Fruit fly (Drosophila melanogaster) whole organism, embryonic: ENCODE results near the gene CG42487.

Experiments used
- B-H2 ChIP-seq: fragments of 200-800 bp; sonication (Bioruptor generic); optimal IDR thresholded peaks from 2 replicates; lab custom pipeline; 2018; ENCODE audit warnings: missing biosample characterization, mild to moderate bottlenecking, missing genetic modification characterization
- Bgb ChIP-seq: fragments of 200-800 bp; sonication (Bioruptor generic); IDR thresholded peaks from 2 replicates; pipeline ENCODE4 v1.3.6; 2022; ENCODE audit warnings: missing biosample characterization, missing genetic modification characterization; ENCODE audit not compliant: partially characterized antibody
- CG10321 ChIP-seq: fragments of 200-800 bp; sonication (Bioruptor generic); IDR thresholded peaks from 2 replicates; pipeline ENCODE4 v1.3.6; 2022; ENCODE audit warnings: missing biosample characterization, missing genetic modification characterization
- CG10366 ChIP-seq: fragments of 200-800 bp; sonication (Bioruptor generic); IDR thresholded peaks from 2 replicates; pipeline ENCODE4 v1.3.6; 2022; ENCODE audit warnings: missing biosample characterization, missing genetic modification characterization
- CG10565 ChIP-seq: fragments of 200-800 bp; sonication (Bioruptor generic); optimal IDR thresholded peaks from 3 replicates; lab custom pipeline; 2016; ENCODE audit warnings: missing biosample characterization, mild to moderate bottlenecking, missing genetic modification characterization
- CG11093 ChIP-seq: fragments of 200-800 bp; sonication (Bioruptor generic); IDR thresholded peaks from 3 replicates; pipeline ENCODE4 v1.3.6; 2022; ENCODE audit warnings: missing biosample characterization, missing genetic modification characterization
- CG11456 ChIP-seq: fragments of 200-800 bp; sonication (Bioruptor generic); IDR thresholded peaks from 3 replicates; pipeline ENCODE4 v1.3.6; 2022; ENCODE audit warnings: missing biosample characterization, missing genetic modification characterization
- CG11695 ChIP-seq: fragments of 200-800 bp; sonication (Bioruptor generic); IDR thresholded peaks from 3 replicates; pipeline ENCODE4 v1.3.6; 2022; ENCODE audit warnings: missing biosample characterization, missing genetic modification characterization
- CG14441 ChIP-seq: fragments of 200-800 bp; sonication (Bioruptor generic); IDR thresholded peaks from 2 replicates; pipeline ENCODE4 v1.3.6; 2022; ENCODE audit warnings: missing biosample characterization, missing genetic modification characterization
- CG15514 ChIP-seq: fragments of 200-800 bp; sonication (Bioruptor generic); optimal IDR thresholded peaks from 3 replicates; lab custom pipeline; 2017; ENCODE audit warnings: missing biosample characterization, missing genetic modification characterization, mild to moderate bottlenecking, moderate library complexity, missing genetic modification reagents
- CG16863 ChIP-seq: fragments of 200-800 bp; sonication (Bioruptor generic); optimal IDR thresholded peaks from 3 replicates; lab custom pipeline; 2016; ENCODE audit warnings: missing biosample characterization, missing genetic modification characterization
- CG17612 ChIP-seq: fragments of 200-800 bp; sonication (Bioruptor generic); IDR thresholded peaks from 2 replicates; pipeline ENCODE4 v1.3.6; 2022; ENCODE audit warnings: missing biosample characterization, missing genetic modification characterization
- CG2889 ChIP-seq: fragments of 200-800 bp; sonication (Bioruptor generic); IDR thresholded peaks from 3 replicates; pipeline ENCODE4 v1.3.6; 2022; ENCODE audit warnings: missing biosample characterization, missing genetic modification characterization
- CG32767 ChIP-seq: fragments of 200-800 bp; sonication (Bioruptor generic); IDR thresholded peaks from 2 replicates; pipeline ENCODE4 v1.3.6; 2022; ENCODE audit warnings: missing biosample characterization, missing genetic modification characterization
- CG4730 ChIP-seq: fragments of 200-800 bp; sonication (Bioruptor generic); IDR thresholded peaks from 2 replicates; pipeline ENCODE4 v1.3.6; 2022; ENCODE audit warnings: missing biosample characterization, missing genetic modification characterization
- CG6791 ChIP-seq: fragments of 200-800 bp; sonication (Bioruptor generic); IDR thresholded peaks from 3 replicates; pipeline ENCODE4 v1.3.6; 2022; ENCODE audit warnings: missing biosample characterization, missing genetic modification characterization; ENCODE audit not compliant: partially characterized antibody
- CG7271 ChIP-seq: fragments of 200-800 bp; sonication (Bioruptor generic); optimal IDR thresholded peaks from 2 replicates; lab custom pipeline; 2018; ENCODE audit warnings: missing biosample characterization, mild to moderate bottlenecking, missing genetic modification characterization, moderate library complexity
- CG7987 ChIP-seq: fragments of 200-800 bp; sonication (Bioruptor generic); optimal IDR thresholded peaks from 2 replicates; lab custom pipeline; 2018; ENCODE audit warnings: missing biosample characterization, mild to moderate bottlenecking, missing genetic modification characterization, moderate library complexity
- CkIIα-i1 ChIP-seq: fragments of 200-800 bp; sonication (Bioruptor generic); IDR thresholded peaks from 2 replicates; pipeline ENCODE4 v1.3.6; 2022; ENCODE audit warnings: missing biosample characterization, missing genetic modification characterization
- D19A ChIP-seq: fragments of 200-800 bp; optimal IDR thresholded peaks from 3 replicates; lab custom pipeline; 2019; ENCODE audit warnings: missing biosample characterization, mild to moderate bottlenecking, missing genetic modification characterization, moderate library complexity
- Deaf1 ChIP-seq: fragments of 200-800 bp; optimal IDR thresholded peaks from 3 replicates; lab custom pipeline; 2019; ENCODE audit warnings: missing biosample characterization, mild to moderate bottlenecking, missing genetic modification characterization, moderate library complexity
- E2f1 ChIP-seq: fragments of 200-800 bp; sonication (Bioruptor generic); IDR thresholded peaks from 2 replicates; pipeline ENCODE4 v1.3.6; 2022; ENCODE audit warnings: missing biosample characterization, missing genetic modification characterization
- Gug ChIP-seq: fragments of 200-800 bp; sonication (Bioruptor generic); IDR thresholded peaks from 4 replicates; pipeline ENCODE4 v1.3.6; 2022; ENCODE audit warnings: missing biosample characterization, missing genetic modification characterization
- HHEX ChIP-seq: fragments of 200-800 bp; sonication (Bioruptor generic); optimal IDR thresholded peaks from 3 replicates; lab custom pipeline; 2017; ENCODE audit warnings: missing biosample characterization, mild to moderate bottlenecking, missing genetic modification characterization, missing genetic modification reagents
- Rfx ChIP-seq: fragments of 200-800 bp; sonication (Bioruptor generic); IDR thresholded peaks from 2 replicates; pipeline ENCODE4 v1.3.6; 2022; ENCODE audit warnings: missing biosample characterization, missing genetic modification characterization
- bcd ChIP-seq: fragments of 200-800 bp; sonication (Bioruptor generic); optimal IDR thresholded peaks from 2 replicates; lab custom pipeline; 2017; ENCODE audit warnings: missing biosample characterization, mild to moderate bottlenecking, missing genetic modification characterization
- br ChIP-seq: fragments of >200 bp; optimal IDR thresholded peaks from 2 replicates; lab custom pipeline; 2017
- cad ChIP-seq: fragments of >200 bp; optimal IDR thresholded peaks from 2 replicates; lab custom pipeline; 2017; ENCODE audit warnings: missing biosample characterization, missing genetic modification characterization
- chinmo ChIP-seq: fragments of 200-800 bp; sonication (Bioruptor generic); IDR thresholded peaks from 4 replicates; pipeline ENCODE4 v1.3.6; 2022; ENCODE audit warnings: missing biosample characterization, missing genetic modification characterization; ENCODE audit not compliant: partially characterized antibody
- chm ChIP-seq: fragments of 200-800 bp; sonication (Bioruptor generic); IDR thresholded peaks from 2 replicates; pipeline ENCODE4 v1.3.6; 2022; ENCODE audit warnings: missing biosample characterization, missing genetic modification characterization
- crol ChIP-seq: fragments of 200-800 bp; sonication (Bioruptor generic); IDR thresholded peaks from 2 replicates; pipeline ENCODE4 v1.3.6; 2022; ENCODE audit warnings: missing biosample characterization, missing genetic modification characterization
- fru ChIP-seq: fragments of >200 bp; optimal IDR thresholded peaks from 2 replicates; lab custom pipeline; 2017
- grn ChIP-seq: fragments of 200-800 bp; sonication (Bioruptor generic); optimal IDR thresholded peaks from 3 replicates; lab custom pipeline; 2017; ENCODE audit warnings: missing biosample characterization, missing genetic modification characterization
- jumu ChIP-seq: fragments of 200-800 bp; sonication (Bioruptor generic); optimal IDR thresholded peaks from 3 replicates; lab custom pipeline; 2016; ENCODE audit warnings: missing biosample characterization, missing genetic modification characterization
- ken ChIP-seq: fragments of 200-800 bp; sonication (Bioruptor generic); IDR thresholded peaks from 3 replicates; pipeline ENCODE4 v1.3.6; 2022; ENCODE audit warnings: missing biosample characterization, missing genetic modification characterization
- otp ChIP-seq: fragments of 200-800 bp; sonication (Bioruptor generic); IDR thresholded peaks from 3 replicates; pipeline ENCODE4, ENCODE4 v1.3.6; 2022; ENCODE audit warnings: missing biosample characterization, missing genetic modification characterization
- pan ChIP-seq, 4 experiments: fragments of >200 bp in 3 of 4; fragments of 200-800 bp in 1 of 4; sonication (Bioruptor generic) in 1 of 4; optimal IDR thresholded peaks in 3 of 4; IDR thresholded peaks in 1 of 4; 2 replicates each; pipeline versions ENCODE4 v1.3.6 to Lab custom; 2017 to 2022; ENCODE audit warnings: missing biosample characterization in 2 of 4, missing genetic modification characterization in 2 of 4, mixed read lengths in 1 of 4
- row ChIP-seq: fragments of 200-800 bp; sonication (Bioruptor generic); IDR thresholded peaks from 3 replicates; pipeline ENCODE4 v1.3.6; 2022; ENCODE audit warnings: missing biosample characterization, missing genetic modification characterization
- sc ChIP-seq, 3 experiments: fragments of >200 bp in 2 of 3; fragments of 200-800 bp in 1 of 3; sonication (Bioruptor generic) in 1 of 3; optimal IDR thresholded peaks; 2 replicates in 2 of 3; 3 replicates in 1 of 3; lab custom pipeline; 2017; ENCODE audit warnings: mild to moderate bottlenecking in 1 of 3, missing biosample characterization in 1 of 3, missing genetic modification characterization in 1 of 3, missing genetic modification reagents in 1 of 3
- sens-2 ChIP-seq: fragments of 200-800 bp; sonication (Bioruptor generic); IDR thresholded peaks from 2 replicates; pipeline ENCODE4 v1.3.6; 2022; ENCODE audit warnings: missing biosample characterization, missing genetic modification characterization
- sim ChIP-seq: fragments of 200-800 bp; sonication (Bioruptor generic); IDR thresholded peaks from 2 replicates; pipeline ENCODE4 v1.3.6; 2022; ENCODE audit warnings: missing biosample characterization, missing genetic modification characterization
- slbo ChIP-seq: fragments of 200-800 bp; sonication (Bioruptor generic); IDR thresholded peaks from 2 replicates; pipeline ENCODE4 v1.3.6; 2022; ENCODE audit warnings: missing biosample characterization, missing genetic modification characterization
- sob ChIP-seq: fragments of 200-800 bp; sonication (Bioruptor generic); IDR thresholded peaks from 2 replicates; pipeline ENCODE4 v1.3.6; 2022; ENCODE audit warnings: missing biosample characterization, missing genetic modification characterization
- vvl ChIP-seq: fragments of 200-800 bp; sonication (Bioruptor generic); IDR thresholded peaks from 2 replicates; pipeline ENCODE4 v1.3.6; 2022; ENCODE audit warnings: missing biosample characterization, missing genetic modification characterization
- zf30C ChIP-seq: fragments of 200-800 bp; sonication (Bioruptor generic); optimal IDR thresholded peaks from 3 replicates; lab custom pipeline; 2018; ENCODE audit warnings: missing biosample characterization, mild to moderate bottlenecking, missing genetic modification characterization
- zfh1 ChIP-seq: fragments of 200-800 bp; sonication (Bioruptor generic); IDR thresholded peaks from 3 replicates; pipeline ENCODE4 v1.3.6; 2022; ENCODE audit warnings: missing biosample characterization, missing genetic modification characterization

CG42487 gene

DNA sequence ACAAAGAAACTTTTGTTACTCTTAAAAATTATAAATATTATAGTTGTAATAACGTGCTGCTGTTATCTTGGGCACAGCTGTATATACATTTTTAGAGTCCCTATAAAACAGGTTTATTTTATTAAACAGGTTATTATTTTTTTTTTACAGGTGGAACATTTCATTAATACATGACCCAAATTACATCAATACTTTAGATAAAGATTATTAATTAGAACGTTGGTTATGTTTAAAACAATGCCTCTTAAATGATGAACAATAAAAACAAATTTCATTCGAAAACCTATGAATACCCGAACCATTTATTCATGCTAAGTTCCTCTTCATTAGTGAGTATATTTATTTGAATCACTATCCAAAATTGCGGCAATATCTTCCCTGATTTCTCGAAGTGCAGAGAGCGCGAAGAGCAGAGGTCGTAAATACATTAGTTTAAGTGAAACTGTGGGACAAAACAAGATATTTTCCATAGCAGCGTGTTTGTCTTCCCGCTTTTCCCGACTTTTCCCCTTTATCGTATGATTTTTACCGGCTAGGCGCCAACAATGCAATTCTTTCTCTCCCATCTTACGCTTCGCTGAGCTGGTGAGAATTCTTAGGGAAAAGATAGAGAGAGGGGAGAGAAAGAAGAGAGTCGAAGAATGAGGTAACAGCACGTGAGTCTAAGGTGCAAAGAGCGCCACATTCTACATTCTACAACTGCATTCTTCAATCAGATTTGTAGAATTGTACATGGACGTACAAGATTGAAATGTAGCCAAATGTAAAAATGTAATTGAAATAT is 29.8 kb upstream of the CG42487 start (continued):
- TF ChIP-seq bcd (GFP tag; lab: Kevin White, UChicago): peak; percentile 44
- TF ChIP-seq sc (optimal IDR thresholded peaks at IDR 0.05; lab: Kevin White, UChicago): no peak
- TF ChIP-seq sc (GFP tag; optimal IDR thresholded peaks at IDR 0.05; lab: Kevin White, UChicago): no peak
- no peak for TF ChIP-seq fru (lab: Kevin White, UChicago)
- peak; percentile 84 for TF ChIP-seq slbo (GFP tag; lab: Robert Waterston, UW)
- no peak for TF ChIP-seq cad (GFP tag; lab: Kevin White, UChicago)
- TF ChIP-seq CG7271 (tag; lab: Kevin White, UChicago): no peak
- TF ChIP-seq, all 482 proteins: peak for 173

dm6 chr3R:27988189-27988588 is 29.1 kb upstream of the CG42487 start, which contains the start of gene betaTub97EF:
Gene betaTub97EF (minus strand): TSS chr3R:27988384.
- 0 out of 2 replicates have a peak, but pooled peaks have one; percentile 7 for TF ChIP-seq CG32767 (GFP tag; lab: Robert Waterston, UW)
- TF ChIP-seq CG11093 (GFP tag; lab: Robert Waterston, UW): no peak
- TF ChIP-seq CkIIα-i1 (GFP tag; lab: Robert Waterston, UW): no peak
- TF ChIP-seq sens-2 (GFP tag; lab: Robert Waterston, UW): 0 out of 2 replicates have a peak, but pooled peaks have one; percentile 6
- 0 out of 3 replicates have a peak, but pooled peaks have one; percentile 8 for TF ChIP-seq CG2889 (GFP tag; lab: Robert Waterston, UW)
- peak; percentile 59; the same call in 1 of the 3 replicates for TF ChIP-seq CG11456 (GFP tag; lab: Robert Waterston, UW)
- TF ChIP-seq row (GFP tag; lab: Robert Waterston, UW): peak; percentile 48
- TF ChIP-seq CG15514 (GFP tag; lab: Kevin White, UChicago): peak; percentile 30
- TF ChIP-seq sob (GFP tag; lab: Robert Waterston, UW): 0 out of 2 replicates have a peak, but pooled peaks have one; percentile 11
- TF ChIP-seq chm (GFP tag; lab: Robert Waterston, UW): peak; percentile 39; the same call in 1 of the 2 replicates
- TF ChIP-seq pan (optimal IDR thresholded peaks at IDR 0.05; lab: Kevin White, UChicago): no peak
- TF ChIP-seq pan (GFP tag; optimal IDR thresholded peaks at IDR 0.05 in 1 of 2, IDR thresholded peaks at IDR 0.05 in 1 of 2): peak in 1 of 2 experiments; percentile 24
- TF ChIP-seq CG11695: no peak
- peak; percentile 77 for TF ChIP-seq slbo (GFP tag; lab: Robert Waterston, UW)
- peak; percentile 5 for TF ChIP-seq zf30C (GFP tag; lab: Kevin White, UChicago)
- peak; percentile 57 for TF ChIP-seq CG7987
- TF ChIP-seq otp: peak; percentile 15; the same call in 1 of the 3 replicates
- peak; percentile 28; the same call in 1 of the 2 replicates for TF ChIP-seq vvl (GFP tag; lab: Robert Waterston, UW)
- peak; percentile 64 for TF ChIP-seq Rfx (GFP tag; lab: Robert Waterston, UW)
- TF ChIP-seq CG17612 (GFP tag; lab: Robert Waterston, UW): no peak
- TF ChIP-seq CG16863 (GFP tag; lab: Kevin White, UChicago): no peak
- TF ChIP-seq HHEX (GFP tag; lab: Kevin White, UChicago): no peak
- TF ChIP-seq zfh1 (GFP tag; lab: Robert Waterston, UW): 0 out of 3 replicates have a peak, but pooled peaks have one; percentile 15
- peak; percentile 29 for TF ChIP-seq Deaf1 (tag; lab: Kevin White, UChicago)
- no peak for TF ChIP-seq D19A (tag; lab: Kevin White, UChicago)
- 0 out of 2 replicates have a peak, but pooled peaks have one; percentile 28 for TF ChIP-seq E2f1
- TF ChIP-seq CG4730 (GFP tag; lab: Robert Waterston, UW): 0 out of 2 replicates have a peak, but pooled peaks have one; percentile 15
- TF ChIP-seq Bgb (GFP tag; lab: Robert Waterston, UW): 0 out of 2 replicates have a peak, but pooled peaks have one; percentile 35
- TF ChIP-seq B-H2 (GFP tag; lab: Kevin White, UChicago): peak; percentile 10
- TF ChIP-seq sim (GFP tag; lab: Robert Waterston, UW): no peak
- peak; percentile 20; the same call in 1 of the 4 replicates for TF ChIP-seq Gug (GFP tag; lab: Robert Waterston, UW)
- peak; percentile 30; the same call in 1 of the 2 replicates for TF ChIP-seq CG10366
- TF ChIP-seq grn (GFP tag; lab: Kevin White, UChicago): peak; percentile 80
- TF ChIP-seq CG10321 (GFP tag; lab: Robert Waterston, UW): no peak
- TF ChIP-seq br: no peak
- TF ChIP-seq CG10565 (GFP tag; lab: Kevin White, UChicago): no peak
- 0 out of 3 replicates have a peak, but pooled peaks have one; percentile 22 for TF ChIP-seq CG6791
- 0 out of 2 replicates have a peak, but pooled peaks have one; percentile 40 for TF ChIP-seq CG14441
- 0 out of 3 replicates have a peak, but pooled peaks have one; percentile 42 for TF ChIP-seq ken (GFP tag; lab: Robert Waterston, UW)
- no peak for TF ChIP-seq jumu
- TF ChIP-seq chinmo (GFP tag; lab: Robert Waterston, UW): peak; percentile 68; the same call in 1 of the 4 replicates
- peak; percentile 71 for TF ChIP-seq crol (GFP tag; lab: Robert Waterston, UW)
